Worm (Caenorhabditis elegans) whole organism, L3 larva: ENCODE results near the gene F45D3.1.

Source experiments
- aly-2 ChIP-seq: fragments of 150-350 bp; optimal IDR thresholded peaks from 2 replicates; lab custom pipeline; 2014; ENCODE audit warnings: missing biosample characterization, missing genetic modification characterization
- ama-1 ChIP-seq: fragments of 150-350 bp; optimal IDR thresholded peaks from 2 replicates; lab custom pipeline; 2018
- ceh-16 ChIP-seq: sonication (generic microtip); optimal IDR thresholded peaks from 2 replicates; lab custom pipeline; 2017; ENCODE audit warnings: missing biosample characterization, missing genetic modification characterization
- ceh-28 ChIP-seq: fragments of 150-350 bp; optimal IDR thresholded peaks from 2 replicates; lab custom pipeline; 2014; ENCODE audit warnings: missing biosample characterization, missing genetic modification reagents, missing genetic modification characterization
- ceh-82 ChIP-seq: fragments of 150-350 bp; optimal IDR thresholded peaks from 2 replicates; lab custom pipeline; 2014; ENCODE audit warnings: missing biosample characterization, missing genetic modification characterization
- elt-1 ChIP-seq: fragments of 150-350 bp; optimal IDR thresholded peaks from 2 replicates; lab custom pipeline; 2014; ENCODE audit warnings: missing biosample characterization, missing genetic modification characterization
- fkh-10 ChIP-seq: sonication (generic microtip); optimal IDR thresholded peaks from 2 replicates; lab custom pipeline; 2017; ENCODE audit warnings: missing biosample characterization, missing genetic modification reagents, missing genetic modification characterization
- lin-39 ChIP-seq: fragments of 150-350 bp; optimal IDR thresholded peaks from 2 replicates; lab custom pipeline; 2018; ENCODE audit warnings: missing biosample characterization, missing genetic modification reagents, missing genetic modification characterization
- lsy-12 ChIP-seq: sonication (generic microtip); optimal IDR thresholded peaks from 2 replicates; lab custom pipeline; 2016; ENCODE audit warnings: mild to moderate bottlenecking, missing genetic modification characterization, missing compliant biosample characterization
- pqm-1 ChIP-seq: fragments of 150-350 bp; optimal IDR thresholded peaks from 2 replicates; lab custom pipeline; 2017; ENCODE audit warnings: missing biosample characterization, missing genetic modification characterization, inconsistent platforms
- tbx-2 ChIP-seq: sonication (generic microtip); optimal IDR thresholded peaks from 2 replicates; lab custom pipeline; 2016; ENCODE audit warnings: mild to moderate bottlenecking, missing genetic modification characterization, missing compliant biosample characterization
- unc-62 ChIP-seq: fragments of 150-350 bp; sonication (generic microtip); optimal IDR thresholded peaks from 4 replicates; lab custom pipeline; 2014; ENCODE audit warnings: missing biosample characterization, missing genetic modification reagents, missing genetic modification characterization
- zag-1 ChIP-seq: fragments of 150-350 bp; optimal IDR thresholded peaks from 2 replicates; lab custom pipeline; 2014; ENCODE audit warnings: missing biosample characterization, missing genetic modification characterization

DNA sequence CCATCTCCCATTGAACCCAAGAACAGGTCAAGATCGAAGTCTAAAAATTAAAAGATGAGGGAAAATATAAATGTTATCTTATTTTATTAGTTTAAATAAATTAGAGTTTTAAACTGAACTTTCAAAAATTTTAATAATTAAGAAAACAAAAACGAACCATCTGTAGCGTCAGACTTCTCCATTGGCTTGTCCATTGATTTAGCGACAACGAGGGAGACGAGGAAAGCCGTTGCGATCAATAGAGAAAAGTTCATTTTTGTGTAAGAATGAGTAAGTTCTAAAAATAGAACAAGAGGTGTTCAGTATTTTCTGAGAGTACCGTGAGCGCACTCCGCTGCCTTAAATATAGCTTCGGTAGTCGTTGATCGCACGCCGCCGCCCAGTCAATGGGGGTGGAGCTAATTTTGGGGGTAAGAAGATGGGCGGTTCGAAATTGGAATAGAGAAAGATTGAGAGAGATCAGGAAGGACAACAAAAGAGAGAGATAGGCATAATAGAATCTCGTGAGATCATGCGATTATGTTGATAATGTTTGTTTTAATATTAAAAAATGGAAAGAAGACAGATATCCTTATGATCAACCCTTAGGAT is 23.3 kb downstream of the F45D3.1 start, which contains the start of gene F45D3.3:
- TF ChIP-seq zag-1 (tag; lab: Kevin White, UChicago) (no peak), elt-1 (no peak), fkh-10 (GFP tag; lab: Kevin White, UChicago) (no peak), unc-62 (no peak), ceh-16 (no peak), pqm-1 (tag; lab: Kevin White, UChicago) (no peak), ama-1 (lab: Kevin White, UChicago) (peak; percentile 91), lin-39 (tag; lab: Kevin White, UChicago) (no peak), aly-2 (tag; lab: Kevin White, UChicago) (no peak), ceh-28 (tag; lab: Kevin White, UChicago) (no peak), ceh-82 (tag; lab: Kevin White, UChicago) (no peak), tbx-2 (tag; lab: Kevin White, UChicago) (no peak), lsy-12 (tag; lab: Kevin White, UChicago) (no peak)
